Worm (Caenorhabditis elegans) whole organism, L1 larva: Measurements from ENCODE around the gene K04H4.5.
A peak's percentile ranks its signal among the peaks of the same experiment; 100 is the strongest.

ENCODE experiments used
- C04F5.9 ChIP-seq: sonication (generic microtip); optimal IDR thresholded peaks from 2 replicates; lab custom pipeline; 2016; ENCODE audit warnings: missing genetic modification characterization, missing compliant biosample characterization
- C16A3.4 ChIP-seq: fragments of 150-350 bp; optimal IDR thresholded peaks from 2 replicates; lab custom pipeline; 2014; ENCODE audit warnings: missing biosample characterization, missing genetic modification characterization
- C34B4.2 ChIP-seq: sonication (generic microtip); optimal IDR thresholded peaks from 2 replicates; lab custom pipeline; 2017; ENCODE audit warnings: mild to moderate bottlenecking, missing genetic modification characterization, missing compliant biosample characterization
- F16B12.6 ChIP-seq: fragments of 150-350 bp; optimal IDR thresholded peaks from 2 replicates; lab custom pipeline; 2014; ENCODE audit warnings: missing biosample characterization, missing genetic modification characterization
- aha-1 ChIP-seq: fragments of 150-350 bp; optimal IDR thresholded peaks from 2 replicates; lab custom pipeline; 2014; ENCODE audit warnings: missing biosample characterization, missing genetic modification characterization
- aly-2 ChIP-seq: fragments of 150-350 bp; optimal IDR thresholded peaks from 2 replicates; lab custom pipeline; 2014; ENCODE audit warnings: missing biosample characterization, missing genetic modification characterization
- blmp-1 ChIP-seq: fragments of 150-350 bp; optimal IDR thresholded peaks from 2 replicates; lab custom pipeline; 2014; ENCODE audit warnings: missing biosample characterization, missing genetic modification characterization
- ceh-8 ChIP-seq: fragments of 200-800 bp; sonication (Bioruptor generic); optimal IDR thresholded peaks from 2 replicates; lab custom pipeline; 2018; ENCODE audit warnings: mild to moderate bottlenecking, missing genetic modification characterization, moderate library complexity, missing compliant biosample characterization
- ceh-88 ChIP-seq: fragments of 200-800 bp; sonication (Bioruptor generic); IDR thresholded peaks from 2 replicates; pipeline ENCODE4 v1.3.6; 2022; ENCODE audit warnings: missing genetic modification characterization, missing compliant biosample characterization
- ceh-90 ChIP-seq: sonication (generic microtip); optimal IDR thresholded peaks from 2 replicates; lab custom pipeline; 2016; ENCODE audit warnings: missing genetic modification characterization, missing compliant biosample characterization
- dsc-1 ChIP-seq: sonication (generic microtip); optimal IDR thresholded peaks from 2 replicates; lab custom pipeline; 2016; ENCODE audit warnings: mild to moderate bottlenecking, missing genetic modification characterization, missing compliant biosample characterization
- efl-1 ChIP-seq, 4 experiments: fragments of 150-350 bp; optimal IDR thresholded peaks in 3 of 4; peaks in 1 of 4; 1 replicate in 1 of 4; 2 replicates in 3 of 4; lab custom pipeline; 2014; ENCODE audit warnings: missing biosample characterization in 2 of 4, missing genetic modification characterization in 2 of 4, missing genetic modification reagents in 2 of 4
- egl-27 ChIP-seq, 2 experiments: fragments of 150-350 bp in 1 of 2; sonication (generic microtip); optimal IDR thresholded peaks; 3 replicates each; lab custom pipeline; 2017 to 2018; ENCODE audit warnings: missing biosample characterization in 2 of 2, missing genetic modification characterization in 2 of 2, missing genetic modification reagents in 2 of 2
- elt-2 ChIP-seq: sonication (generic microtip); optimal IDR thresholded peaks from 2 replicates; lab custom pipeline; 2016; ENCODE audit warnings: missing genetic modification characterization, mild to moderate bottlenecking, inconsistent platforms, missing compliant biosample characterization, missing genetic modification reagents
- ets-5 ChIP-seq: fragments of 200-800 bp; sonication (Bioruptor generic); IDR thresholded peaks from 2 replicates; pipeline ENCODE4 v1.3.6; 2022; ENCODE audit warnings: missing genetic modification characterization, missing compliant biosample characterization
- fkh-10 ChIP-seq: sonication (generic microtip); optimal IDR thresholded peaks from 2 replicates; lab custom pipeline; 2017; ENCODE audit warnings: missing biosample characterization, missing genetic modification reagents, missing genetic modification characterization
- fkh-4 ChIP-seq: sonication (generic microtip); optimal IDR thresholded peaks from 2 replicates; lab custom pipeline; 2016; ENCODE audit warnings: missing compliant biosample characterization, missing genetic modification characterization, borderline replicate concordance
- fkh-8 ChIP-seq: sonication (generic microtip); optimal IDR thresholded peaks from 2 replicates; lab custom pipeline; 2016; ENCODE audit warnings: mild to moderate bottlenecking, missing genetic modification characterization, missing compliant biosample characterization
- fos-1 ChIP-seq: fragments of 150-350 bp; optimal IDR thresholded peaks from 2 replicates; lab custom pipeline; 2014; ENCODE audit warnings: missing biosample characterization, missing genetic modification characterization
- hlh-4 ChIP-seq: sonication (generic microtip); optimal IDR thresholded peaks from 2 replicates; lab custom pipeline; 2016; ENCODE audit warnings: mild to moderate bottlenecking, missing genetic modification characterization, missing compliant biosample characterization
- hpl-2 ChIP-seq: fragments of 150-350 bp; optimal IDR thresholded peaks from 2 replicates; lab custom pipeline; 2014; ENCODE audit warnings: missing biosample characterization, missing genetic modification reagents, missing genetic modification characterization
- irx-1 ChIP-seq: sonication (generic microtip); optimal IDR thresholded peaks from 2 replicates; lab custom pipeline; 2016; ENCODE audit warnings: missing genetic modification characterization, missing compliant biosample characterization
- jun-1 ChIP-seq: fragments of 150-350 bp; optimal IDR thresholded peaks from 2 replicates; lab custom pipeline; 2014; ENCODE audit warnings: missing biosample characterization, missing genetic modification reagents, missing genetic modification characterization
- lin-13 ChIP-seq: fragments of 150-350 bp; optimal IDR thresholded peaks from 2 replicates; lab custom pipeline; 2014; ENCODE audit warnings: missing biosample characterization, missing genetic modification reagents, missing genetic modification characterization
- lin-14 ChIP-seq: fragments of 200-800 bp; sonication (Bioruptor generic); optimal IDR thresholded peaks from 2 replicates; lab custom pipeline; 2018; ENCODE audit warnings: mild to moderate bottlenecking, missing genetic modification characterization, moderate library complexity, missing compliant biosample characterization
- lin-15B ChIP-seq: fragments of 150-350 bp; sonication (generic microtip); optimal IDR thresholded peaks from 3 replicates; lab custom pipeline; 2014; ENCODE audit warnings: missing biosample characterization, missing genetic modification characterization
- lin-35 ChIP-seq, 2 experiments: fragments of 150-350 bp; optimal IDR thresholded peaks; 2 replicates each; lab custom pipeline; 2014; ENCODE audit warnings: missing biosample characterization in 2 of 2, missing genetic modification characterization in 2 of 2, missing genetic modification reagents in 2 of 2
- lin-39 ChIP-seq: fragments of 150-350 bp; optimal IDR thresholded peaks from 2 replicates; lab custom pipeline; 2014; ENCODE audit warnings: missing biosample characterization, missing genetic modification reagents, missing genetic modification characterization
- lir-3 ChIP-seq: sonication (generic microtip); optimal IDR thresholded peaks from 2 replicates; lab custom pipeline; 2016; ENCODE audit warnings: mild to moderate bottlenecking, missing genetic modification characterization, moderate library complexity, missing compliant biosample characterization; ENCODE audit not compliant: poor library complexity
- lsy-2 ChIP-seq, 2 experiments: fragments of 150-350 bp; optimal IDR thresholded peaks; 2 replicates each; lab custom pipeline; 2014; ENCODE audit warnings: missing biosample characterization in 2 of 2, missing genetic modification characterization in 2 of 2
- nhr-11 ChIP-seq: fragments of 150-350 bp; optimal IDR thresholded peaks from 2 replicates; lab custom pipeline; 2014; ENCODE audit warnings: missing biosample characterization, missing genetic modification characterization
- nhr-12 ChIP-seq: sonication (generic microtip); optimal IDR thresholded peaks from 2 replicates; lab custom pipeline; 2017; ENCODE audit warnings: missing biosample characterization, missing genetic modification characterization
- nhr-19 ChIP-seq: fragments of 200-800 bp; sonication (Bioruptor generic); conservative IDR thresholded peaks from 2 replicates; pipeline ENCODE4 v1.3.6; 2022; ENCODE audit warnings: missing genetic modification characterization, missing compliant biosample characterization
- nhr-20 ChIP-seq: sonication (generic microtip); optimal IDR thresholded peaks from 2 replicates; lab custom pipeline; 2016; ENCODE audit warnings: mild to moderate bottlenecking, missing genetic modification characterization, missing compliant biosample characterization
- nhr-237 ChIP-seq: fragments of 150-350 bp; optimal IDR thresholded peaks from 2 replicates; lab custom pipeline; 2014; ENCODE audit warnings: missing biosample characterization, missing genetic modification characterization
- nhr-28 ChIP-seq: fragments of 150-350 bp; optimal IDR thresholded peaks from 2 replicates; lab custom pipeline; 2014; ENCODE audit warnings: missing biosample characterization, missing genetic modification characterization
- nhr-77 ChIP-seq: fragments of 150-350 bp; optimal IDR thresholded peaks from 2 replicates; lab custom pipeline; 2014; ENCODE audit warnings: missing biosample characterization, missing genetic modification characterization
- nhr-84 ChIP-seq: sonication (generic microtip); optimal IDR thresholded peaks from 2 replicates; lab custom pipeline; 2017; ENCODE audit warnings: missing biosample characterization, missing genetic modification characterization
- nhr-85 ChIP-seq: sonication (generic microtip); peaks from one replicate; lab custom pipeline; 2016; ENCODE audit warnings: missing genetic modification characterization, inconsistent platforms, missing compliant biosample characterization
- nhr-90 ChIP-seq: sonication (generic microtip); optimal IDR thresholded peaks from 2 replicates; lab custom pipeline; 2016; ENCODE audit warnings: mild to moderate bottlenecking, missing genetic modification characterization, missing compliant biosample characterization; ENCODE audit not compliant: poor library complexity
- pqm-1 ChIP-seq: sonication (generic microtip); optimal IDR thresholded peaks from 3 replicates; lab custom pipeline; 2017; ENCODE audit warnings: missing biosample characterization, missing genetic modification characterization
- rnt-1 ChIP-seq: sonication (generic microtip); optimal IDR thresholded peaks from 2 replicates; lab custom pipeline; 2016; ENCODE audit warnings: mild to moderate bottlenecking, missing genetic modification characterization, moderate library complexity, missing compliant biosample characterization
- skn-1 ChIP-seq: fragments of 150-350 bp; optimal IDR thresholded peaks from 2 replicates; lab custom pipeline; 2014; ENCODE audit warnings: missing biosample characterization, missing genetic modification characterization
- snpc-4 ChIP-seq: fragments of 150-350 bp; optimal IDR thresholded peaks from 2 replicates; lab custom pipeline; 2014; ENCODE audit warnings: missing biosample characterization, missing genetic modification characterization
- snu-23 ChIP-seq: sonication (generic microtip); optimal IDR thresholded peaks from 2 replicates; lab custom pipeline; 2016; ENCODE audit warnings: missing genetic modification characterization, missing compliant biosample characterization
- sox-4 ChIP-seq: sonication (generic microtip); optimal IDR thresholded peaks from 2 replicates; lab custom pipeline; 2016; ENCODE audit warnings: missing genetic modification characterization, missing compliant biosample characterization
- sup-37 ChIP-seq: fragments of 200-800 bp; sonication (Bioruptor generic); optimal IDR thresholded peaks from 2 replicates; lab custom pipeline; 2018; ENCODE audit warnings: mild to moderate bottlenecking, missing genetic modification characterization, missing compliant biosample characterization
- tbx-2 ChIP-seq: sonication (generic microtip); optimal IDR thresholded peaks from 2 replicates; lab custom pipeline; 2016; ENCODE audit warnings: missing genetic modification characterization, missing compliant biosample characterization
- unc-30 ChIP-seq: sonication (generic microtip); optimal IDR thresholded peaks from 2 replicates; lab custom pipeline; 2017; ENCODE audit warnings: missing biosample characterization, missing genetic modification characterization
- unc-86 ChIP-seq: sonication (generic microtip); optimal IDR thresholded peaks from 2 replicates; lab custom pipeline; 2016; ENCODE audit warnings: missing genetic modification characterization, missing compliant biosample characterization
- vab-15 ChIP-seq: sonication (generic microtip); optimal IDR thresholded peaks from 2 replicates; lab custom pipeline; 2017; ENCODE audit warnings: missing genotype, mild to moderate bottlenecking, missing genetic modification characterization, missing compliant biosample characterization
- zag-1 ChIP-seq: fragments of 150-350 bp; optimal IDR thresholded peaks from 2 replicates; lab custom pipeline; 2014; ENCODE audit warnings: missing biosample characterization, missing genetic modification characterization
- ztf-11 ChIP-seq, 2 experiments: sonication (generic microtip); optimal IDR thresholded peaks; 2 replicates each; lab custom pipeline; 2016 to 2017; ENCODE audit warnings: missing genetic modification characterization in 2 of 2, missing biosample characterization in 1 of 2, missing compliant biosample characterization in 1 of 2
- ztf-4 ChIP-seq: fragments of 150-350 bp; optimal IDR thresholded peaks from 2 replicates; lab custom pipeline; 2014; ENCODE audit warnings: missing biosample characterization, missing genetic modification characterization

Gene K04H4.5

ce11 chrIII:9406600-9406999, 47.4 kb downstream of the K04H4.5 start, which contains the start of gene T26G10.1 (continued):
- peak; percentile 75 for TF ChIP-seq dsc-1 (tag; lab: Kevin White, UChicago)
- no peak for TF ChIP-seq fkh-4 (tag; lab: Kevin White, UChicago)
- peak; percentile 48 for TF ChIP-seq skn-1 (tag; lab: Kevin White, UChicago)
- peak; percentile 79 for TF ChIP-seq rnt-1 (tag; lab: Kevin White, UChicago)
- TF ChIP-seq lsy-2 (tag; optimal IDR thresholded peaks at IDR 0.05; lab: Kevin White, UChicago) = peak; percentile 88
- TF ChIP-seq lir-3 (tag; lab: Kevin White, UChicago) = peak; percentile 67
- TF ChIP-seq unc-86 (tag; lab: Kevin White, UChicago) = peak; percentile 82
- TF ChIP-seq efl-1 (optimal IDR thresholded peaks at IDR 0.05; lab: Kevin White, UChicago) = peak; percentile 76 to 83
- TF ChIP-seq efl-1 (GFP tag; optimal IDR thresholded peaks at IDR 0.05 in 1 of 2; lab: Kevin White, UChicago) = peak; percentile 73 to 97
- TF ChIP-seq zag-1 = no peak
- TF ChIP-seq ceh-8 (GFP tag; lab: Kevin White, UChicago) = peak; percentile 71
- TF ChIP-seq ceh-88 = peak; percentile 74
- peak; percentile 87 for TF ChIP-seq snu-23 (GFP tag; lab: Kevin White, UChicago)
- TF ChIP-seq hlh-4 = no peak
- peak; percentile 94 for TF ChIP-seq F16B12.6 (tag; lab: Kevin White, UChicago)
- TF ChIP-seq pqm-1 = no peak
- no peak for TF ChIP-seq hpl-2 (GFP tag; lab: Kevin White, UChicago)
- peak; percentile 68 for TF ChIP-seq lin-39 (tag; lab: Kevin White, UChicago)
- peak; percentile 91 for TF ChIP-seq nhr-19 (GFP tag; lab: Robert Waterston, UW)
- peak; percentile 50 for TF ChIP-seq sox-4 (tag; lab: Kevin White, UChicago)
- peak; percentile 80 for TF ChIP-seq tbx-2 (tag; lab: Kevin White, UChicago)
- TF ChIP-seq lin-35 (GFP tag; optimal IDR thresholded peaks at IDR 0.05; lab: Kevin White, UChicago) = peak; percentile 73 to 77
- TF ChIP-seq fos-1 (tag; lab: Kevin White, UChicago) = peak; percentile 64
- TF ChIP-seq nhr-11 (tag; lab: Kevin White, UChicago) = no peak
- TF ChIP-seq ztf-4 (tag; lab: Kevin White, UChicago) = no peak
- TF ChIP-seq fkh-10 = no peak
- no peak for TF ChIP-seq sup-37 (GFP tag; lab: Kevin White, UChicago)
- TF ChIP-seq egl-27 (tag; optimal IDR thresholded peaks at IDR 0.05; lab: Kevin White, UChicago) = no peak
- no peak for TF ChIP-seq nhr-237
- TF ChIP-seq vab-15 (tag; lab: Kevin White, UChicago) = no peak
- peak; percentile 87 for TF ChIP-seq nhr-85
- no peak for TF ChIP-seq nhr-84
- no peak for TF ChIP-seq unc-30 (tag; lab: Kevin White, UChicago)
- TF ChIP-seq lin-13 (GFP tag; lab: Kevin White, UChicago) = peak; percentile 48
- TF ChIP-seq nhr-20 (tag; lab: Kevin White, UChicago) = peak; percentile 83
- TF ChIP-seq nhr-12 (tag; lab: Kevin White, UChicago) = no peak
- TF ChIP-seq fkh-8 = peak; percentile 70
- no peak for TF ChIP-seq ets-5 (GFP tag; lab: Robert Waterston, UW)
- peak; percentile 51 for TF ChIP-seq C16A3.4 (tag; lab: Kevin White, UChicago)
- TF ChIP-seq blmp-1 = peak; percentile 93
- no peak for TF ChIP-seq C34B4.2 (tag; lab: Kevin White, UChicago)
- TF ChIP-seq aha-1 = no peak
- peak in 1 of 2 experiments; percentile 38 for TF ChIP-seq ztf-11 (tag; optimal IDR thresholded peaks at IDR 0.05; lab: Kevin White, UChicago)
- TF ChIP-seq nhr-28 (tag; lab: Kevin White, UChicago) = no peak
- peak; percentile 83 for TF ChIP-seq lin-15B (tag; lab: Kevin White, UChicago)
- TF ChIP-seq C04F5.9 (tag; lab: Kevin White, UChicago) = peak; percentile 62
- peak; percentile 82 for TF ChIP-seq lin-14 (GFP tag; lab: Kevin White, UChicago)
- TF ChIP-seq nhr-77 = peak; percentile 34
- peak; percentile 54 for TF ChIP-seq jun-1 (tag; lab: Kevin White, UChicago)
- peak; percentile 70 for TF ChIP-seq irx-1 (tag; lab: Kevin White, UChicago)
- TF ChIP-seq aly-2 = no peak
- peak; percentile 80 for TF ChIP-seq snpc-4 (tag; lab: Kevin White, UChicago)
- TF ChIP-seq elt-2 (tag; lab: Kevin White, UChicago) = peak; percentile 26
- TF ChIP-seq ceh-90 (tag; lab: Kevin White, UChicago) = no peak
- TF ChIP-seq nhr-90 (tag; lab: Kevin White, UChicago) = peak; percentile 78
